Worm (Caenorhabditis elegans): ENCODE data around the gene grl-30.

DNA sequence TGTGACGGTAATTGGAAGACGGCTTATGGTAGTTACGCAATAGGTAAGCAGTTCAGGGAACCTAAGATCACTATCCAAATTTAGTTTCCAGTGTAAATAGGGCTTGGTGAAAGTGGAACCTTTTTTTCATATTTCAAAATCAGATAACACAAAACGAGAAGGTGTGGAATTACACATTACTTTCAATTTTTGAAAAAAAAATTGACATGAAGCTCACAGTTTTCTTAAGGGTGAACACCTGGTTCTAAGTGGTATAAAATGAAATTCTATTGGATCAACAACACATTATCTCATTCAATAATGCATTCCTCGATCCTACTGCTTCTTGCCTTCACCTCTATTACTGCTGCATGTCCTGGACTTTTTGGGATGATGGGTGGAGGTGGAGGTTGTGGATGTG lies at the start of gene grl-30:
- no peak for TF ChIP-seq nhr-12 (tag; optimal IDR thresholded peaks at IDR 0.05)
- no peak for TF ChIP-seq ham-2 (GFP tag; optimal IDR thresholded peaks at IDR 0.05)
- no peak for TF ChIP-seq lsy-2 (tag; optimal IDR thresholded peaks at IDR 0.05)
- no peak for TF ChIP-seq mep-1 (tag; optimal IDR thresholded peaks at IDR 0.05)
- TF ChIP-seq lin-13 (tag; optimal IDR thresholded peaks at IDR 0.05): no peak
- no peak for TF ChIP-seq nhr-76 (tag; optimal IDR thresholded peaks at IDR 0.05)
- TF ChIP-seq bed-3 (GFP tag; optimal IDR thresholded peaks at IDR 0.05): no peak
- no peak for TF ChIP-seq nhr-2 (tag; optimal IDR thresholded peaks at IDR 0.05)
- no peak for TF ChIP-seq ztf-11 (tag; optimal IDR thresholded peaks at IDR 0.05)
- no peak for TF ChIP-seq unc-62 (GFP tag; optimal IDR thresholded peaks at IDR 0.05)
- TF ChIP-seq nhr-28 (tag; optimal IDR thresholded peaks at IDR 0.05): no peak
- no peak for TF ChIP-seq sem-2 (GFP tag; optimal IDR thresholded peaks at IDR 0.05)
- TF ChIP-seq blmp-1 (tag; optimal IDR thresholded peaks at IDR 0.05): no peak
- TF ChIP-seq hlh-1 (tag; optimal IDR thresholded peaks at IDR 0.05): no peak
